Worm (Caenorhabditis elegans): ENCODE data around the gene R02F11.12.

DNA sequence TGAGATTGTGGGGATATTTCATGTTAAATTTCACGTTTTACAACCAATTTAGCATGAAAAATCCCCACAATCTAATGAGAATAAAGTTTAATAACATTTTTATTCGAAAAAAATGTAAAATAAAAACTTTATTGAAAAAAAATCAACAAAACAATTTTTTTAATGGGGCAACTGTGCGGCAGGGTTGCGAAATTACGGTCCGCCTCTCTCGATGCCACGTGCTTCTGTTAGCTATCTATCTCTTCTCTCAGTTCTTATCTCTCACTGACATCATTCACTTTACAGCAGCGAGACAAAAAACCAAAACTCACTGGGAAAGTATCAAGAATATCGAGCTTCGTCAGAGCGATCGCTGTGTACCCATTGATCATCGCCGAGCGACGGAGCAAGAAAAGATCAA is 30.1 kb downstream of the R02F11.12 start:
- TF ChIP-seq ama-1 (optimal IDR thresholded peaks at IDR 0.05) (no peak), tra-4 (tag; optimal IDR thresholded peaks at IDR 0.05) (no peak), hnd-1 (tag; optimal IDR thresholded peaks at IDR 0.05) (no peak)

Data from whole organism, early embryonic.